Worm (Caenorhabditis elegans): ENCODE results near the gene algn-7.

ce11 chrV:19946529-19946928 lies 12.4 kb upstream of the algn-7 start, which contains the start of gene dhs-24:
- TF ChIP-seq him-1 (tag; optimal IDR thresholded peaks at IDR 0.05), result no peak
- no peak for TF ChIP-seq W03F9.2 (tag; optimal IDR thresholded peaks at IDR 0.05)
- no peak for TF ChIP-seq dao-5 (tag; optimal IDR thresholded peaks at IDR 0.05)

Measured in whole organism, L4/young adult.